Worm (Caenorhabditis elegans) whole organism, L2 larva: ENCODE data around the gene memi-3.

Experiments used
- aly-2 ChIP-seq: fragments of 150-350 bp; optimal IDR thresholded peaks from 2 replicates; lab custom pipeline; 2014; ENCODE audit warnings: missing biosample characterization, missing genetic modification characterization
- ama-1 ChIP-seq: fragments of 150-350 bp; optimal IDR thresholded peaks from 2 replicates; lab custom pipeline; 2018; ENCODE audit warnings: inconsistent platforms
- ceh-16 ChIP-seq: fragments of 150-350 bp; optimal IDR thresholded peaks from 2 replicates; lab custom pipeline; 2014; ENCODE audit warnings: missing biosample characterization, missing genetic modification characterization
- egl-27 ChIP-seq: sonication (generic microtip); optimal IDR thresholded peaks from 3 replicates; lab custom pipeline; 2017; ENCODE audit warnings: missing biosample characterization, missing genetic modification reagents, missing genetic modification characterization
- gmeb-1 ChIP-seq: fragments of 150-350 bp; optimal IDR thresholded peaks from 2 replicates; lab custom pipeline; 2014; ENCODE audit warnings: missing biosample characterization, missing genetic modification characterization
- lin-13 ChIP-seq: fragments of 150-350 bp; optimal IDR thresholded peaks from 2 replicates; lab custom pipeline; 2014; ENCODE audit warnings: missing biosample characterization, missing genetic modification reagents, missing genetic modification characterization
- lsy-2 ChIP-seq, 2 experiments: fragments of 150-350 bp in 1 of 2; sonication (generic microtip) in 1 of 2; optimal IDR thresholded peaks; 2 replicates each; lab custom pipeline; 2014 to 2017; ENCODE audit warnings: missing biosample characterization in 2 of 2, missing genetic modification characterization in 2 of 2
- nhr-11 ChIP-seq: fragments of 150-350 bp; optimal IDR thresholded peaks from 2 replicates; lab custom pipeline; 2014; ENCODE audit warnings: missing biosample characterization, missing genetic modification characterization
- nhr-25 ChIP-seq: fragments of 150-350 bp; sonication (generic microtip); optimal IDR thresholded peaks from 3 replicates; lab custom pipeline; 2014; ENCODE audit warnings: missing biosample characterization, missing genetic modification characterization

ce11 chrIV:11438255-11438654 is 35.1 kb upstream of the memi-3 start:
- TF ChIP-seq ceh-16 (tag; lab: Kevin White, UChicago) (no peak), gmeb-1 (tag; lab: Kevin White, UChicago) (no peak), aly-2 (tag; lab: Kevin White, UChicago) (no peak), nhr-11 (tag; lab: Kevin White, UChicago) (no peak), ama-1 (lab: Kevin White, UChicago) (no peak), nhr-25 (tag; lab: Kevin White, UChicago) (no peak), lin-13 (no peak), lsy-2 (tag; optimal IDR thresholded peaks at IDR 0.05; lab: Kevin White, UChicago) (no peak), egl-27 (no peak)
